Worm (Caenorhabditis elegans) whole organism, L4 larva: ENCODE results near the gene H03G16.6.

Source experiments
- F10B5.3 ChIP-seq: sonication (generic microtip); optimal IDR thresholded peaks from 2 replicates; lab custom pipeline; 2016; ENCODE audit warnings: mild to moderate bottlenecking, missing genetic modification characterization, missing compliant biosample characterization
- F44E2.7 ChIP-seq: fragments of 200-800 bp; sonication (Bioruptor generic); IDR thresholded peaks from 2 replicates; pipeline ENCODE4 v2.1.2; 2022; ENCODE audit warnings: missing genetic modification characterization, missing compliant biosample characterization
- R02D3.7 ChIP-seq: fragments of 150-350 bp; sonication (generic microtip); optimal IDR thresholded peaks from 3 replicates; lab custom pipeline; 2014; ENCODE audit warnings: missing biosample characterization, missing genetic modification characterization
- ZK546.5 ChIP-seq, 2 experiments: sonication (generic microtip); optimal IDR thresholded peaks; 2 replicates each; lab custom pipeline; 2017; ENCODE audit warnings: missing biosample characterization in 2 of 2, missing genetic modification characterization in 2 of 2
- aha-1 ChIP-seq: fragments of 150-350 bp; peaks from one replicate; lab custom pipeline; 2014; ENCODE audit warnings: missing biosample characterization, missing genetic modification characterization
- ceh-20 ChIP-seq: fragments of 200-800 bp; sonication (Bioruptor generic); IDR thresholded peaks from 2 replicates; pipeline ENCODE4 v1.3.6; 2022; ENCODE audit warnings: missing genetic modification reagents, missing genetic modification characterization, missing compliant biosample characterization
- ceh-28 ChIP-seq: fragments of 150-350 bp; optimal IDR thresholded peaks from 2 replicates; lab custom pipeline; 2014; ENCODE audit warnings: missing biosample characterization, missing genetic modification reagents, missing genetic modification characterization
- ceh-32 ChIP-seq: sonication (generic microtip); optimal IDR thresholded peaks from 2 replicates; lab custom pipeline; 2016; ENCODE audit warnings: mild to moderate bottlenecking, missing genetic modification characterization, missing compliant biosample characterization; ENCODE audit not compliant: poor library complexity
- ceh-44 ChIP-seq: fragments of 200-800 bp; sonication (Bioruptor generic); IDR thresholded peaks from 2 replicates; pipeline ENCODE4 v1.3.6; 2022; ENCODE audit warnings: missing genetic modification reagents, missing genetic modification characterization, missing compliant biosample characterization
- ceh-62 ChIP-seq: sonication (generic microtip); optimal IDR thresholded peaks from 2 replicates; lab custom pipeline; 2017; ENCODE audit warnings: missing biosample characterization, missing genetic modification characterization
- ceh-82 ChIP-seq: sonication (generic microtip); optimal IDR thresholded peaks from 2 replicates; lab custom pipeline; 2017; ENCODE audit warnings: missing biosample characterization, missing genetic modification characterization
- cey-2 ChIP-seq: sonication (generic microtip); optimal IDR thresholded peaks from 3 replicates; lab custom pipeline; 2017; ENCODE audit warnings: missing genetic modification characterization, mild to moderate bottlenecking, missing compliant biosample characterization, antibody characterized with exemption, borderline replicate concordance; ENCODE audit not compliant: insufficient read depth
- daf-12 ChIP-seq: fragments of 150-350 bp; optimal IDR thresholded peaks from 2 replicates; lab custom pipeline; 2014; ENCODE audit warnings: missing biosample characterization, missing genetic modification reagents, missing genetic modification characterization
- daf-16 ChIP-seq, 3 experiments: sonication (generic microtip); optimal IDR thresholded peaks; 2 replicates each; lab custom pipeline; 2016 to 2017; ENCODE audit warnings: missing genetic modification characterization in 3 of 3, missing genetic modification reagents in 3 of 3, mild to moderate bottlenecking in 2 of 3, missing compliant biosample characterization in 2 of 3, missing biosample characterization in 1 of 3, moderate library complexity in 1 of 3
- daf-8 ChIP-seq: fragments of 200-800 bp; sonication (Bioruptor generic); IDR thresholded peaks from 2 replicates; pipeline ENCODE4 v1.3.6; 2022; ENCODE audit warnings: missing genetic modification characterization, missing compliant biosample characterization
- dmd-6 ChIP-seq: fragments of 200-800 bp; sonication (Bioruptor generic); IDR thresholded peaks from 2 replicates; pipeline ENCODE4 v1.3.6; 2022; ENCODE audit warnings: missing genetic modification reagents, missing genetic modification characterization, missing compliant biosample characterization
- dmd-9 ChIP-seq: fragments of 200-800 bp; sonication (Bioruptor generic); IDR thresholded peaks from 2 replicates; pipeline ENCODE4 v1.3.6; 2022; ENCODE audit warnings: missing genetic modification reagents, missing genetic modification characterization, missing compliant biosample characterization
- duxl-1 ChIP-seq: sonication (generic microtip); optimal IDR thresholded peaks from 2 replicates; lab custom pipeline; 2016; ENCODE audit warnings: mild to moderate bottlenecking, missing genetic modification characterization, moderate library complexity, missing compliant biosample characterization; ENCODE audit not compliant: poor library complexity
- dve-1 ChIP-seq: sonication (generic microtip); optimal IDR thresholded peaks from 2 replicates; lab custom pipeline; 2017; ENCODE audit warnings: antibody characterized with exemption, mild to moderate bottlenecking, missing genetic modification characterization, missing compliant biosample characterization; ENCODE audit not compliant: insufficient read depth
- egl-27 ChIP-seq: sonication (generic microtip); optimal IDR thresholded peaks from 3 replicates; lab custom pipeline; 2017; ENCODE audit warnings: missing biosample characterization, missing genetic modification reagents, missing genetic modification characterization
- fos-1 ChIP-seq: fragments of 150-350 bp; optimal IDR thresholded peaks from 2 replicates; lab custom pipeline; 2014; ENCODE audit warnings: missing biosample characterization, missing genetic modification characterization
- hlh-11 ChIP-seq: fragments of 200-800 bp; sonication (Bioruptor generic); optimal IDR thresholded peaks from 2 replicates; lab custom pipeline; 2018; ENCODE audit warnings: mild to moderate bottlenecking, missing genetic modification characterization, missing compliant biosample characterization
- hlh-30 ChIP-seq: sonication (generic microtip); optimal IDR thresholded peaks from 2 replicates; lab custom pipeline; 2017; ENCODE audit warnings: antibody characterized with exemption, mild to moderate bottlenecking, missing genetic modification characterization, missing compliant biosample characterization; ENCODE audit not compliant: insufficient read depth
- hmg-1.1 ChIP-seq: fragments of 200-800 bp; sonication (Bioruptor generic); IDR thresholded peaks from 2 replicates; pipeline ENCODE4 v1.3.6; 2022; ENCODE audit warnings: missing genetic modification reagents, missing genetic modification characterization, missing compliant biosample characterization
- lin-1 ChIP-seq: fragments of 200-800 bp; sonication (Bioruptor generic); IDR thresholded peaks from 2 replicates; pipeline ENCODE4 v1.3.6; 2022; ENCODE audit warnings: missing genetic modification reagents, missing genetic modification characterization, missing compliant biosample characterization
- lin-15B ChIP-seq: fragments of 150-350 bp; sonication (generic microtip); optimal IDR thresholded peaks from 3 replicates; lab custom pipeline; 2014; ENCODE audit warnings: missing biosample characterization, missing genetic modification characterization
- lin-29 ChIP-seq: fragments of 200-800 bp; sonication (Bioruptor generic); IDR thresholded peaks from 2 replicates; pipeline ENCODE4 v1.3.6; 2022; ENCODE audit warnings: missing genetic modification reagents, missing genetic modification characterization, missing compliant biosample characterization
- madf-5 ChIP-seq, 2 experiments: fragments of 200-800 bp; sonication (Bioruptor generic); IDR thresholded peaks; 2 replicates each; pipeline ENCODE4 v1.3.6; 2022; ENCODE audit warnings: missing compliant biosample characterization in 2 of 2, missing genetic modification characterization in 2 of 2
- mxl-2 ChIP-seq: fragments of 200-800 bp; sonication (Bioruptor generic); conservative IDR thresholded peaks from 2 replicates; pipeline ENCODE4 v1.3.6; 2022; ENCODE audit warnings: missing genetic modification reagents, missing genetic modification characterization, missing compliant biosample characterization
- nhr-10 ChIP-seq: fragments of 150-350 bp; optimal IDR thresholded peaks from 2 replicates; lab custom pipeline; 2014; ENCODE audit warnings: missing biosample characterization, missing genetic modification characterization
- nhr-102 ChIP-seq: sonication (generic microtip); optimal IDR thresholded peaks from 2 replicates; lab custom pipeline; 2016; ENCODE audit warnings: mild to moderate bottlenecking, missing genetic modification characterization, moderate library complexity, missing compliant biosample characterization
- nhr-111 ChIP-seq: fragments of 200-800 bp; sonication (Bioruptor generic); optimal IDR thresholded peaks from 2 replicates; lab custom pipeline; 2018; ENCODE audit warnings: mild to moderate bottlenecking, missing genetic modification characterization, missing compliant biosample characterization
- nhr-28 ChIP-seq: fragments of 150-350 bp; optimal IDR thresholded peaks from 2 replicates; lab custom pipeline; 2014; ENCODE audit warnings: missing biosample characterization, missing genetic modification characterization
- nhr-6 ChIP-seq: fragments of 150-350 bp; optimal IDR thresholded peaks from 2 replicates; lab custom pipeline; 2014; ENCODE audit warnings: missing biosample characterization, missing genetic modification characterization
- nhr-77 ChIP-seq: fragments of 150-350 bp; optimal IDR thresholded peaks from 2 replicates; lab custom pipeline; 2014; ENCODE audit warnings: missing biosample characterization, missing genetic modification characterization
- php-3 ChIP-seq: fragments of 200-800 bp; sonication (Bioruptor generic); IDR thresholded peaks from 2 replicates; pipeline ENCODE4 v1.3.6; 2022; ENCODE audit warnings: missing genetic modification reagents, missing genetic modification characterization, missing compliant biosample characterization
- pqm-1 ChIP-seq: sonication (generic microtip); optimal IDR thresholded peaks from 2 replicates; lab custom pipeline; 2017; ENCODE audit warnings: missing biosample characterization, missing genetic modification characterization
- saeg-2 ChIP-seq: fragments of 200-800 bp; sonication (Bioruptor generic); IDR thresholded peaks from 2 replicates; pipeline ENCODE4 v1.3.6; 2022; ENCODE audit warnings: missing genetic modification reagents, missing genetic modification characterization, missing compliant biosample characterization
- sdz-12 ChIP-seq: fragments of 200-800 bp; sonication (Bioruptor generic); optimal IDR thresholded peaks from 2 replicates; lab custom pipeline; 2018; ENCODE audit warnings: mild to moderate bottlenecking, missing genetic modification characterization, missing compliant biosample characterization
- tag-97 ChIP-seq: fragments of 200-800 bp; sonication (Bioruptor generic); IDR thresholded peaks from 2 replicates; pipeline ENCODE4 v1.3.6; 2022; ENCODE audit warnings: missing genetic modification characterization, missing compliant biosample characterization
- tra-1 ChIP-seq: fragments of 200-800 bp; sonication (Bioruptor generic); IDR thresholded peaks from 2 replicates; pipeline ENCODE4 v1.3.6; 2022; ENCODE audit warnings: missing genetic modification reagents, missing genetic modification characterization, missing compliant biosample characterization
- unc-39 ChIP-seq: sonication (generic microtip); optimal IDR thresholded peaks from 2 replicates; lab custom pipeline; 2017; ENCODE audit warnings: missing biosample characterization, missing genetic modification characterization
- unc-62 ChIP-seq, 3 experiments: fragments of 150-350 bp in 1 of 3; sonication (generic microtip); optimal IDR thresholded peaks in 2 of 3; peaks in 1 of 3; 1 replicate in 1 of 3; 2 replicates in 2 of 3; lab custom pipeline; 2014 to 2017; ENCODE audit warnings: missing biosample characterization in 3 of 3, missing genetic modification characterization in 3 of 3, missing genetic modification reagents in 3 of 3, missing genotype in 1 of 3
- zfp-2 ChIP-seq: sonication (generic microtip); optimal IDR thresholded peaks from 2 replicates; lab custom pipeline; 2016; ENCODE audit warnings: mild to moderate bottlenecking, missing genetic modification characterization, missing compliant biosample characterization
- zfp-3 ChIP-seq: fragments of 200-800 bp; sonication (Bioruptor generic); conservative IDR thresholded peaks from 2 replicates; pipeline ENCODE4 v1.3.6; 2022; ENCODE audit warnings: missing genetic modification reagents, missing genetic modification characterization, missing compliant biosample characterization
- ztf-11 ChIP-seq: fragments of 150-350 bp; optimal IDR thresholded peaks from 2 replicates; lab custom pipeline; 2014; ENCODE audit warnings: missing biosample characterization, missing genetic modification characterization

H03G16.6 gene

DNA sequence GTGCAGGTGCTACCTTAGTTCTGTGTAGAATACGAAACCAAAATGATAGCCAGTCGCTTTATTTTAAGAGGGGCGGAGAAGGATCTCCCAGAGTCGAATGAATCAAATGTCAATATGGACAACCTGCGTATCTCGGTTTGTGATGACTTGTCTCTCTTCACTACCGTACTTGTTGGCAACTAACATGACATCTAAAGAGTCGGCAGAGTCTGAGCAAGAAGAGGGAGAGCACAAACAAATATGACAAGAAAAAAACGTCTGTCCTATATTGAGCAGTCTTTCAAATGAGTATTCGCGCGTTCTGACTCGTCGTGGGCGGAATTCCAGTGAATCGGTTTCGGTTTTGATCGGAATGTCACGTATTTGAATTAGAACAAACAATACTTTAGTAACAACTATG, 42.5 kb downstream of the H03G16.6 start, which contains the start of gene F09B12.7:
Gene F09B12.7, minus strand, starts transcription at position 101 of the 400 bp plus-strand sequence.
- TF ChIP-seq unc-62 (GFP tag; optimal IDR thresholded peaks at IDR 0.05 in 1 of 2; lab: Kevin White, UChicago), result peak in 1 of 2 experiments; percentile 73
- TF ChIP-seq unc-62 (tag; optimal IDR thresholded peaks at IDR 0.05; lab: Kevin White, UChicago), result no peak
- TF ChIP-seq ceh-28 (tag; lab: Kevin White, UChicago), result no peak
- TF ChIP-seq, all 104 proteins: peak for 1

DNA sequence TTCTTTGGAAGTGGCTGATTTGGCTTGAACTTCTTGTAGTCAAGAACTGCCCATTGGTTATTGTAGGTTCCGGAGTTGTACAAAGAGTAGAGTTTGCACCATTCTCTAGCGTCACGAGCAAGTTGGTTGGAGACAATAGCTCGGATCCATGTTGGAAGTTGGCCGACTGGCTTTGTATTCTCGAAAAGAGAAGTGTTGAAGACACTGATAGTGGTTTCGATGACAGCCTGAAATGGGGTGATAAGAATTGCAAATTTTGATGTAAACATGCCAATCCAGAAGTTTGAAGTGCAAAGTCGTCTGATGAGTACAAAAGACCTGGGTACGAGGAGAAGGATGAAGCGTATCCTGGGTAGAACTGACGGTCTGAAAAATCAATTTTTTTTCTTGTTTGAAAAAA, 43.8 kb downstream of the H03G16.6 start:
- peak; percentile 27 for TF ChIP-seq pqm-1 (tag; lab: Kevin White, UChicago)
- peak; percentile 64 for TF ChIP-seq dmd-6 (GFP tag; lab: Robert Waterston, UW)
- TF ChIP-seq dve-1 (tag; lab: Kevin White, UChicago), result peak; percentile 20
- TF ChIP-seq saeg-2, result no peak
- no peak for TF ChIP-seq nhr-111
- TF ChIP-seq aha-1 (tag; lab: Kevin White, UChicago), result peak; percentile 58
- TF ChIP-seq daf-16 (GFP tag; optimal IDR thresholded peaks at IDR 0.05; lab: Kevin White, UChicago), result no peak
- TF ChIP-seq daf-16 (tag; optimal IDR thresholded peaks at IDR 0.05; lab: Kevin White, UChicago), result peak; percentile 63
- TF ChIP-seq hlh-11 (tag; lab: Kevin White, UChicago), result peak; percentile 20

DNA sequence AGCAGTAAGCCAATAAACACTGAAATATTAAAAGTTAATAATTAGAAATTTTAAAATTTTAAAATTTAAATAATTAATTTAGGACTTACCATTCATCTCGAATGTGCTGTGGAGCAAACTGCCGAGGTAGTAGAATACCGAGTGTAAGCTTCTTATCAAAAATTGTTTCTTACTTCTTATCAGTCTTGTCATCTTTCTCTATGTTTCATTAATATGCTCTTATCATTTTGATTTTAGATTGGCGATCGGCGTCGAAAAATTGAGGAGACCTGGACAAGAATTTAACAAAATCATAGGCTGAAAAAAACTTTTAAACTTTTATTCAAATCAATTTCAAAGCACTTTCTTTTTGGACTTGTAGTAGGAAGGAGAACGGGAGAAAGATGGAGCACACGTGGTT, 45.3 kb downstream of the H03G16.6 start, which contains the start of gene F09B12.3:
Gene F09B12.3, minus strand, starts transcription at position 192 of the 400 bp plus-strand sequence.
- no peak for TF ChIP-seq ceh-44 (GFP tag; lab: Robert Waterston, UW)
- no peak for TF ChIP-seq zfp-3 (GFP tag; lab: Robert Waterston, UW)
- TF ChIP-seq ceh-62 (tag; lab: Kevin White, UChicago), result no peak
- no peak for TF ChIP-seq hmg-1.1 (GFP tag; lab: Robert Waterston, UW)
- no peak for TF ChIP-seq egl-27 (tag; lab: Kevin White, UChicago)
- peak; percentile 51 for TF ChIP-seq dmd-6 (GFP tag; lab: Robert Waterston, UW)
- TF ChIP-seq sdz-12, result no peak
- TF ChIP-seq ceh-28 (tag; lab: Kevin White, UChicago), result no peak
- TF ChIP-seq ZK546.5 (tag; optimal IDR thresholded peaks at IDR 0.05; lab: Kevin White, UChicago), result no peak
- TF ChIP-seq tra-1 (GFP tag; lab: Robert Waterston, UW), result no peak
- no peak for TF ChIP-seq php-3
- TF ChIP-seq ceh-82 (tag; lab: Kevin White, UChicago), result no peak
- TF ChIP-seq hlh-30, result no peak
- no peak for TF ChIP-seq F10B5.3
- no peak for TF ChIP-seq F44E2.7 (GFP tag; lab: Robert Waterston, UW)
- no peak for TF ChIP-seq ceh-20 (GFP tag; lab: Robert Waterston, UW)
- TF ChIP-seq fos-1, result no peak
- TF ChIP-seq R02D3.7 (tag; lab: Kevin White, UChicago), result no peak
- TF ChIP-seq tag-97 (GFP tag; lab: Robert Waterston, UW), result no peak
- TF ChIP-seq cey-2 (tag; lab: Kevin White, UChicago), result no peak
- no peak for TF ChIP-seq lin-15B
- TF ChIP-seq duxl-1, result no peak
- TF ChIP-seq nhr-10 (tag; lab: Kevin White, UChicago), result no peak
- no peak for TF ChIP-seq ztf-11 (tag; lab: Kevin White, UChicago)
- TF ChIP-seq nhr-102, result no peak
- no peak for TF ChIP-seq dmd-9 (GFP tag; lab: Robert Waterston, UW)
- peak; percentile 45 for TF ChIP-seq nhr-28 (tag; lab: Kevin White, UChicago)
- peak; percentile 10 for TF ChIP-seq nhr-77 (tag; lab: Kevin White, UChicago)
- TF ChIP-seq unc-39 (tag; lab: Kevin White, UChicago), result no peak
- TF ChIP-seq unc-62 (GFP tag; optimal IDR thresholded peaks at IDR 0.05 in 1 of 2; lab: Kevin White, UChicago), result no peak
- no peak for TF ChIP-seq unc-62 (tag; optimal IDR thresholded peaks at IDR 0.05; lab: Kevin White, UChicago)
- no peak for TF ChIP-seq ceh-32
- TF ChIP-seq daf-8 (GFP tag; lab: Robert Waterston, UW), result no peak
- no peak for TF ChIP-seq nhr-6 (tag; lab: Kevin White, UChicago)
- TF ChIP-seq hlh-11 (tag; lab: Kevin White, UChicago), result peak; percentile 27
- TF ChIP-seq lin-1 (GFP tag; lab: Robert Waterston, UW), result no peak
- TF ChIP-seq lin-29 (GFP tag; lab: Robert Waterston, UW), result no peak
- no peak for TF ChIP-seq mxl-2
- TF ChIP-seq madf-5 (GFP tag; IDR thresholded peaks at IDR 0.05; lab: Robert Waterston, UW), result no peak
- TF ChIP-seq daf-12 (tag; lab: Kevin White, UChicago), result no peak
- TF ChIP-seq zfp-2 (tag; lab: Kevin White, UChicago), result no peak
